Worm (Caenorhabditis elegans) whole organism, L2 larva: ENCODE data around the gene irld-64.

Experiments
- F13H6.1 ChIP-seq: sonication (generic microtip); optimal IDR thresholded peaks from 2 replicates; lab custom pipeline; 2016; ENCODE audit warnings: missing genetic modification characterization, missing compliant biosample characterization
- R02D3.7 ChIP-seq: fragments of 150-350 bp; optimal IDR thresholded peaks from 2 replicates; lab custom pipeline; 2014; ENCODE audit warnings: missing biosample characterization, missing genetic modification characterization
- ceh-16 ChIP-seq: fragments of 150-350 bp; optimal IDR thresholded peaks from 2 replicates; lab custom pipeline; 2014; ENCODE audit warnings: missing biosample characterization, missing genetic modification characterization
- dmd-4 ChIP-seq: sonication (generic microtip); optimal IDR thresholded peaks from 2 replicates; lab custom pipeline; 2017; ENCODE audit warnings: missing biosample characterization, missing genetic modification characterization
- elt-3 ChIP-seq: sonication (generic microtip); optimal IDR thresholded peaks from 2 replicates; lab custom pipeline; 2017; ENCODE audit warnings: missing biosample characterization, missing genetic modification characterization
- unc-39 ChIP-seq: fragments of 150-350 bp; optimal IDR thresholded peaks from 2 replicates; lab custom pipeline; 2014; ENCODE audit warnings: missing biosample characterization, missing genetic modification characterization
- unc-62 ChIP-seq: fragments of 150-350 bp; optimal IDR thresholded peaks from 2 replicates; lab custom pipeline; 2014; ENCODE audit warnings: missing biosample characterization, missing genetic modification reagents, missing genetic modification characterization

DNA sequence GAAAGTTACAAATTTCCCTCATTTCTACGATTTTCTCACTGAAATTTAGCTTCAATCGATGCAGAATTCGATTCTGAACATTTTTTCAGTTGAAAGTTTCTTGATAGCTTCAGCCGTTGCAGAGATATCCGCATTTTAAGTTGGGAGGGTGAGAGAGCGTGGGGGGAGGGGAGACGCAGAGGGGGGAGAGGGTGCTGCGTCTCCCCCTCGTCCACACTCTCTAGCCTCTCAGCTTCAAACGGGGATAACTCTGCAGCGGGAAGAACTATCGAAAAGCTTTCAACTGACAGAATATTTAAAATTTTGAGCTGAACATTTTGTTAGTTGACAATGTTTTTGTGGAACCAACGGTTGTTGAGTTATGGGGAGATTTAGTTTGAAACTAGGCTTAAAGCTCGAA is 8.5 kb downstream of the irld-64 start:
- TF ChIP-seq unc-62 (GFP tag; lab: Kevin White, UChicago): no peak
- TF ChIP-seq unc-39 (tag; lab: Kevin White, UChicago): no peak
- TF ChIP-seq dmd-4 (tag; lab: Kevin White, UChicago): no peak
- no peak for TF ChIP-seq F13H6.1 (tag; lab: Kevin White, UChicago)
- no peak for TF ChIP-seq R02D3.7 (tag; lab: Kevin White, UChicago)
- TF ChIP-seq elt-3 (tag; lab: Kevin White, UChicago): no peak
- no peak for TF ChIP-seq ceh-16 (tag; lab: Kevin White, UChicago)
